Worm (Caenorhabditis elegans) whole organism, early embryonic: ENCODE measurements around the gene C43H6.6.

Source experiments
- B0310.2 ChIP-seq: sonication (generic microtip); optimal IDR thresholded peaks from 2 replicates; lab custom pipeline; 2016; ENCODE audit warnings: mild to moderate bottlenecking, missing genetic modification characterization, missing compliant biosample characterization
- F13C5.2 ChIP-seq: sonication (generic microtip); optimal IDR thresholded peaks from 2 replicates; lab custom pipeline; 2017; ENCODE audit warnings: mild to moderate bottlenecking, missing genetic modification characterization, inconsistent platforms, missing compliant biosample characterization
- aly-1 ChIP-seq: sonication (generic microtip); optimal IDR thresholded peaks from 2 replicates; lab custom pipeline; 2016; ENCODE audit warnings: missing genetic modification characterization, missing compliant biosample characterization
- ama-1 ChIP-seq: fragments of 150-350 bp; optimal IDR thresholded peaks from 2 replicates; lab custom pipeline; 2014
- ceh-13 ChIP-seq: fragments of 200-800 bp; sonication (Bioruptor generic); optimal IDR thresholded peaks from 2 replicates; lab custom pipeline; 2018; ENCODE audit warnings: mild to moderate bottlenecking, missing genetic modification characterization, missing compliant biosample characterization
- ceh-36 ChIP-seq: sonication (generic microtip); optimal IDR thresholded peaks from 2 replicates; lab custom pipeline; 2016; ENCODE audit warnings: missing genetic modification characterization, inconsistent platforms, missing compliant biosample characterization
- ets-7 ChIP-seq: sonication (generic microtip); optimal IDR thresholded peaks from 2 replicates; lab custom pipeline; 2016; ENCODE audit warnings: missing genotype, missing genetic modification characterization, missing compliant biosample characterization
- flt-1 ChIP-seq: fragments of 200-800 bp; sonication (Bioruptor generic); IDR thresholded peaks from 2 replicates; pipeline ENCODE4 v1.3.6; 2022; ENCODE audit warnings: missing genetic modification characterization, missing compliant biosample characterization
- hmg-4 ChIP-seq: fragments of 200-800 bp; sonication (Bioruptor generic); optimal IDR thresholded peaks from 2 replicates; lab custom pipeline; 2018; ENCODE audit warnings: mild to moderate bottlenecking, missing genetic modification characterization, missing compliant biosample characterization
- pes-1 ChIP-seq: fragments of 200-800 bp; sonication (Bioruptor generic); IDR thresholded peaks from 2 replicates; pipeline ENCODE4 v1.3.6; 2022; ENCODE audit warnings: missing genetic modification reagents, missing genetic modification characterization, missing compliant biosample characterization
- sea-1 ChIP-seq: fragments of 200-800 bp; sonication (Bioruptor generic); conservative IDR thresholded peaks from 2 replicates; pipeline ENCODE4 v1.3.6; 2022; ENCODE audit warnings: missing genetic modification characterization, missing compliant biosample characterization
- tbx-11 ChIP-seq: fragments of 200-800 bp; sonication (Bioruptor generic); IDR thresholded peaks from 2 replicates; pipeline ENCODE4 v1.3.6; 2022; ENCODE audit warnings: missing genetic modification characterization, missing compliant biosample characterization
- tbx-37 ChIP-seq: fragments of 200-800 bp; sonication (Bioruptor generic); conservative IDR thresholded peaks from 2 replicates; pipeline ENCODE4 v1.3.6; 2022; ENCODE audit warnings: missing genetic modification reagents, missing genetic modification characterization, missing compliant biosample characterization
- tra-4 ChIP-seq: sonication (generic microtip); optimal IDR thresholded peaks from 2 replicates; lab custom pipeline; 2017; ENCODE audit warnings: missing genetic modification characterization, missing compliant biosample characterization

ce11 chrX:2446185-2446584 is 51.1 kb downstream of the C43H6.6 start:
- TF ChIP-seq ama-1 (lab: Kevin White, UChicago): no peak
- TF ChIP-seq F13C5.2 (tag; lab: Kevin White, UChicago): no peak
- TF ChIP-seq ets-7 (tag; lab: Kevin White, UChicago): no peak
- TF ChIP-seq ceh-36 (tag; lab: Kevin White, UChicago): no peak
- TF ChIP-seq aly-1 (tag; lab: Kevin White, UChicago): no peak
- TF ChIP-seq flt-1 (GFP tag; lab: Robert Waterston, UW): no peak
- no peak for TF ChIP-seq hmg-4 (GFP tag; lab: Kevin White, UChicago)
- no peak for TF ChIP-seq tbx-11
- TF ChIP-seq tra-4 (tag; lab: Kevin White, UChicago): no peak
- TF ChIP-seq ceh-13 (GFP tag; lab: Kevin White, UChicago): no peak
- TF ChIP-seq sea-1: no peak
- TF ChIP-seq tbx-37: no peak
- no peak for TF ChIP-seq pes-1
- TF ChIP-seq B0310.2 (tag; lab: Kevin White, UChicago): no peak
